Worm (Caenorhabditis elegans) whole organism, L1 larva: Measurements from ENCODE around the gene age-1.

Source experiments
- C04F5.9 ChIP-seq: sonication (generic microtip); optimal IDR thresholded peaks from 2 replicates; lab custom pipeline; 2016; ENCODE audit warnings: missing genetic modification characterization, missing compliant biosample characterization
- C16A3.4 ChIP-seq: fragments of 150-350 bp; optimal IDR thresholded peaks from 2 replicates; lab custom pipeline; 2014; ENCODE audit warnings: missing biosample characterization, missing genetic modification characterization
- C34B4.2 ChIP-seq: sonication (generic microtip); optimal IDR thresholded peaks from 2 replicates; lab custom pipeline; 2017; ENCODE audit warnings: mild to moderate bottlenecking, missing genetic modification characterization, missing compliant biosample characterization
- F16B12.6 ChIP-seq: fragments of 150-350 bp; optimal IDR thresholded peaks from 2 replicates; lab custom pipeline; 2014; ENCODE audit warnings: missing biosample characterization, missing genetic modification characterization
- Y116A8C.19 ChIP-seq: sonication (generic microtip); optimal IDR thresholded peaks from 2 replicates; lab custom pipeline; 2016; ENCODE audit warnings: missing compliant biosample characterization, missing genetic modification characterization, borderline replicate concordance
- ama-1 ChIP-seq: fragments of 150-350 bp; optimal IDR thresholded peaks from 2 replicates; lab custom pipeline; 2014
- blmp-1 ChIP-seq: fragments of 150-350 bp; optimal IDR thresholded peaks from 2 replicates; lab custom pipeline; 2014; ENCODE audit warnings: missing biosample characterization, missing genetic modification characterization
- ceh-82 ChIP-seq, 3 experiments: fragments of 150-350 bp in 1 of 3; sonication (generic microtip) in 2 of 3; optimal IDR thresholded peaks; 2 replicates each; lab custom pipeline; 2014 to 2017; ENCODE audit warnings: missing biosample characterization in 3 of 3, missing genetic modification characterization in 3 of 3
- ceh-88 ChIP-seq: fragments of 200-800 bp; sonication (Bioruptor generic); IDR thresholded peaks from 2 replicates; pipeline ENCODE4 v1.3.6; 2022; ENCODE audit warnings: missing genetic modification characterization, missing compliant biosample characterization
- ceh-90 ChIP-seq: sonication (generic microtip); optimal IDR thresholded peaks from 2 replicates; lab custom pipeline; 2016; ENCODE audit warnings: missing genetic modification characterization, missing compliant biosample characterization
- ces-1 ChIP-seq: fragments of 150-350 bp; optimal IDR thresholded peaks from 2 replicates; lab custom pipeline; 2014; ENCODE audit warnings: missing biosample characterization, missing genetic modification reagents, missing genetic modification characterization
- dsc-1 ChIP-seq: sonication (generic microtip); optimal IDR thresholded peaks from 2 replicates; lab custom pipeline; 2016; ENCODE audit warnings: mild to moderate bottlenecking, missing genetic modification characterization, missing compliant biosample characterization
- egl-27 ChIP-seq, 2 experiments: fragments of 150-350 bp in 1 of 2; sonication (generic microtip); optimal IDR thresholded peaks; 3 replicates each; lab custom pipeline; 2017 to 2018; ENCODE audit warnings: missing biosample characterization in 2 of 2, missing genetic modification characterization in 2 of 2, missing genetic modification reagents in 2 of 2
- elt-3 ChIP-seq, 6 experiments: fragments of 150-350 bp in 1 of 6; sonication (generic microtip); optimal IDR thresholded peaks; 2 replicates each; lab custom pipeline; 2017 to 2018; ENCODE audit warnings: missing biosample characterization in 6 of 6, missing genetic modification characterization in 6 of 6, inconsistent platforms in 1 of 6
- fkh-8 ChIP-seq: sonication (generic microtip); optimal IDR thresholded peaks from 2 replicates; lab custom pipeline; 2016; ENCODE audit warnings: mild to moderate bottlenecking, missing genetic modification characterization, missing compliant biosample characterization
- fos-1 ChIP-seq: fragments of 150-350 bp; optimal IDR thresholded peaks from 2 replicates; lab custom pipeline; 2014; ENCODE audit warnings: missing biosample characterization, missing genetic modification characterization
- hlh-17 ChIP-seq: fragments of 200-800 bp; sonication (Bioruptor generic); optimal IDR thresholded peaks from 2 replicates; lab custom pipeline; 2018; ENCODE audit warnings: missing genetic modification characterization, mild to moderate bottlenecking, missing compliant biosample characterization, moderate library complexity, borderline replicate concordance
- hlh-4 ChIP-seq: sonication (generic microtip); optimal IDR thresholded peaks from 2 replicates; lab custom pipeline; 2016; ENCODE audit warnings: mild to moderate bottlenecking, missing genetic modification characterization, missing compliant biosample characterization
- isw-1 ChIP-seq: fragments of 200-800 bp; sonication (Bioruptor generic); IDR thresholded peaks from 2 replicates; pipeline ENCODE4 v1.3.6; 2022; ENCODE audit warnings: missing genetic modification characterization, missing compliant biosample characterization
- jun-1 ChIP-seq: fragments of 150-350 bp; optimal IDR thresholded peaks from 2 replicates; lab custom pipeline; 2014; ENCODE audit warnings: missing biosample characterization, missing genetic modification reagents, missing genetic modification characterization
- lin-13 ChIP-seq: fragments of 150-350 bp; optimal IDR thresholded peaks from 2 replicates; lab custom pipeline; 2014; ENCODE audit warnings: missing biosample characterization, missing genetic modification reagents, missing genetic modification characterization
- lin-15B ChIP-seq: fragments of 150-350 bp; sonication (generic microtip); optimal IDR thresholded peaks from 3 replicates; lab custom pipeline; 2014; ENCODE audit warnings: missing biosample characterization, missing genetic modification characterization
- lin-35 ChIP-seq, 2 experiments: fragments of 150-350 bp; optimal IDR thresholded peaks; 2 replicates each; lab custom pipeline; 2014; ENCODE audit warnings: missing biosample characterization in 2 of 2, missing genetic modification characterization in 2 of 2, missing genetic modification reagents in 2 of 2
- lsy-2 ChIP-seq, 2 experiments: fragments of 150-350 bp; optimal IDR thresholded peaks; 2 replicates each; lab custom pipeline; 2014; ENCODE audit warnings: missing biosample characterization in 2 of 2, missing genetic modification characterization in 2 of 2
- mab-9 ChIP-seq: fragments of 200-800 bp; sonication (Bioruptor generic); IDR thresholded peaks from 2 replicates; pipeline ENCODE4 v1.3.6; 2022; ENCODE audit warnings: missing genetic modification reagents, missing genetic modification characterization, missing compliant biosample characterization
- mdl-1 ChIP-seq, 2 experiments: fragments of 150-350 bp; optimal IDR thresholded peaks; 2 replicates each; lab custom pipeline; 2014 to 2017; ENCODE audit warnings: missing biosample characterization in 2 of 2, missing genetic modification characterization in 2 of 2, inconsistent platforms in 1 of 2
- mef-2 ChIP-seq: fragments of 150-350 bp; optimal IDR thresholded peaks from 2 replicates; lab custom pipeline; 2014; ENCODE audit warnings: missing biosample characterization, missing genetic modification characterization
- nhr-11 ChIP-seq: fragments of 150-350 bp; optimal IDR thresholded peaks from 2 replicates; lab custom pipeline; 2014; ENCODE audit warnings: missing biosample characterization, missing genetic modification characterization
- nhr-12 ChIP-seq: sonication (generic microtip); optimal IDR thresholded peaks from 2 replicates; lab custom pipeline; 2017; ENCODE audit warnings: missing biosample characterization, missing genetic modification characterization
- nhr-19 ChIP-seq: fragments of 200-800 bp; sonication (Bioruptor generic); conservative IDR thresholded peaks from 2 replicates; pipeline ENCODE4 v1.3.6; 2022; ENCODE audit warnings: missing genetic modification characterization, missing compliant biosample characterization
- nhr-20 ChIP-seq: sonication (generic microtip); optimal IDR thresholded peaks from 2 replicates; lab custom pipeline; 2016; ENCODE audit warnings: mild to moderate bottlenecking, missing genetic modification characterization, missing compliant biosample characterization
- nhr-237 ChIP-seq: fragments of 150-350 bp; optimal IDR thresholded peaks from 2 replicates; lab custom pipeline; 2014; ENCODE audit warnings: missing biosample characterization, missing genetic modification characterization
- nhr-47 ChIP-seq: sonication (generic microtip); optimal IDR thresholded peaks from 2 replicates; lab custom pipeline; 2016; ENCODE audit warnings: mild to moderate bottlenecking, missing genetic modification characterization, moderate library complexity, missing compliant biosample characterization
- nhr-76 ChIP-seq: sonication (generic microtip); optimal IDR thresholded peaks from 2 replicates; lab custom pipeline; 2017; ENCODE audit warnings: missing biosample characterization, missing genetic modification characterization
- nhr-77 ChIP-seq: fragments of 150-350 bp; optimal IDR thresholded peaks from 2 replicates; lab custom pipeline; 2014; ENCODE audit warnings: missing biosample characterization, missing genetic modification characterization
- nhr-90 ChIP-seq: sonication (generic microtip); optimal IDR thresholded peaks from 2 replicates; lab custom pipeline; 2016; ENCODE audit warnings: mild to moderate bottlenecking, missing genetic modification characterization, missing compliant biosample characterization; ENCODE audit not compliant: poor library complexity
- pag-3 ChIP-seq: sonication (generic microtip); optimal IDR thresholded peaks from 2 replicates; lab custom pipeline; 2017; ENCODE audit warnings: missing genetic modification characterization, mild to moderate bottlenecking, missing compliant biosample characterization, antibody characterized with exemption, borderline replicate concordance; ENCODE audit not compliant: insufficient read depth
- pqm-1 ChIP-seq: sonication (generic microtip); optimal IDR thresholded peaks from 3 replicates; lab custom pipeline; 2017; ENCODE audit warnings: missing biosample characterization, missing genetic modification characterization
- rnt-1 ChIP-seq: sonication (generic microtip); optimal IDR thresholded peaks from 2 replicates; lab custom pipeline; 2016; ENCODE audit warnings: mild to moderate bottlenecking, missing genetic modification characterization, moderate library complexity, missing compliant biosample characterization
- skn-1 ChIP-seq: fragments of 150-350 bp; optimal IDR thresholded peaks from 2 replicates; lab custom pipeline; 2014; ENCODE audit warnings: missing biosample characterization, missing genetic modification characterization
- snpc-4 ChIP-seq: fragments of 150-350 bp; optimal IDR thresholded peaks from 2 replicates; lab custom pipeline; 2014; ENCODE audit warnings: missing biosample characterization, missing genetic modification characterization
- sox-4 ChIP-seq: sonication (generic microtip); optimal IDR thresholded peaks from 2 replicates; lab custom pipeline; 2016; ENCODE audit warnings: missing genetic modification characterization, missing compliant biosample characterization
- sptf-1 ChIP-seq: fragments of 150-350 bp; optimal IDR thresholded peaks from 2 replicates; lab custom pipeline; 2014; ENCODE audit warnings: missing biosample characterization, missing genetic modification characterization
- sup-37 ChIP-seq: fragments of 200-800 bp; sonication (Bioruptor generic); optimal IDR thresholded peaks from 2 replicates; lab custom pipeline; 2018; ENCODE audit warnings: mild to moderate bottlenecking, missing genetic modification characterization, missing compliant biosample characterization
- swsn-7 ChIP-seq: sonication (generic microtip); optimal IDR thresholded peaks from 2 replicates; lab custom pipeline; 2016; ENCODE audit warnings: missing genetic modification characterization, missing compliant biosample characterization
- tbx-2 ChIP-seq: sonication (generic microtip); optimal IDR thresholded peaks from 2 replicates; lab custom pipeline; 2016; ENCODE audit warnings: missing genetic modification characterization, missing compliant biosample characterization
- unc-130 ChIP-seq: fragments of 150-350 bp; optimal IDR thresholded peaks from 2 replicates; lab custom pipeline; 2017; ENCODE audit warnings: missing biosample characterization, missing genetic modification characterization, inconsistent platforms
- unc-62 ChIP-seq: fragments of 150-350 bp; optimal IDR thresholded peaks from 2 replicates; lab custom pipeline; 2014; ENCODE audit warnings: missing biosample characterization, missing genetic modification reagents, missing genetic modification characterization
- unc-86 ChIP-seq: sonication (generic microtip); optimal IDR thresholded peaks from 2 replicates; lab custom pipeline; 2016; ENCODE audit warnings: missing genetic modification characterization, missing compliant biosample characterization
- xbp-1 ChIP-seq: sonication (generic microtip); optimal IDR thresholded peaks from 2 replicates; lab custom pipeline; 2016; ENCODE audit warnings: missing genetic modification characterization, missing compliant biosample characterization
- ztf-11 ChIP-seq, 2 experiments: sonication (generic microtip); optimal IDR thresholded peaks; 2 replicates each; lab custom pipeline; 2016 to 2017; ENCODE audit warnings: missing genetic modification characterization in 2 of 2, missing biosample characterization in 1 of 2, missing compliant biosample characterization in 1 of 2
- ztf-4 ChIP-seq: fragments of 150-350 bp; optimal IDR thresholded peaks from 2 replicates; lab custom pipeline; 2014; ENCODE audit warnings: missing biosample characterization, missing genetic modification characterization

The age-1 gene

DNA sequence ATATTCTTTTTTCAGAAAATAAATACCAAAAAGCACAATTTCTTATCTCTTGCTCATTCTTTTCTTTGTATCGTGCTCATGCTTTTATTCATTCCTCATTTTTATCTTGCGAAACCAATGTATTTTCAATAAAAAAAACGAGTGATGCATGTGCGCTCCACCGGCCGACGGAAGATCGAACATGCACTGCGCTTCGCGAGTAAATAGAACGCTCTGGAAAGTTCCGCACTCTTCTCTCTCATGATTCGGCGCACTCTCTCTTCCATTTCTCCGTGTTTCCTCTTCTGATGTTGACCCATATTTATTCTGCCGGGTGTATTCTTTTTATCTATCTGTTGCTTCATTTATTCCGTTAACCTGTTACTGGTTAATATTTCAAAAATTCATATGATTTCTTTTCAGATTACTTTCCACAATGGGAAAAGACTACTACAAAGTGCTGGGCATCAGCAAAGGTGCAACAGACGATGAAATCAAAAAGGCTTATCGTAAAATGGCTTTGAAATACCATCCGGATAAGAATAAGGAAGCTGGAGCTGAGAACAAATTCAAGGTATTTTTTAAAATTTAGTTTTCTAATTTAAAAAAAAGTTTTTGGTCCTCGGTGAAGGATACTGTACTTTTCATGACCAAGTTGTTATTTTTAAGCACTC is 18.6 kb upstream of the age-1 start, which contains the start of gene dnj-13:
Gene dnj-13 (plus strand): TSS at position 403 of the 653 bp plus-strand sequence.
- TF ChIP-seq nhr-19 = peak; percentile 97
- TF ChIP-seq blmp-1 (tag; lab: Kevin White, UChicago) = peak; percentile 87
- no peak for TF ChIP-seq pag-3 (tag; lab: Kevin White, UChicago)
- TF ChIP-seq pqm-1 (tag; lab: Kevin White, UChicago) = no peak
- TF ChIP-seq jun-1 (tag; lab: Kevin White, UChicago) = peak; percentile 94
- TF ChIP-seq mef-2 (tag; lab: Kevin White, UChicago) = peak; percentile 40
- no peak for TF ChIP-seq nhr-12
- TF ChIP-seq nhr-20 (tag; lab: Kevin White, UChicago) = peak; percentile 99
- TF ChIP-seq fos-1 (tag; lab: Kevin White, UChicago) = peak; percentile 85
- peak; percentile 96 for TF ChIP-seq mab-9 (GFP tag; lab: Robert Waterston, UW)
- peak; percentile 86 for TF ChIP-seq C04F5.9 (tag; lab: Kevin White, UChicago)
- TF ChIP-seq ceh-90 (tag; lab: Kevin White, UChicago) = peak; percentile 30
- TF ChIP-seq ztf-4 (tag; lab: Kevin White, UChicago) = peak; percentile 95
- TF ChIP-seq egl-27 (tag; optimal IDR thresholded peaks at IDR 0.05; lab: Kevin White, UChicago) = no peak
- peak; percentile 64 for TF ChIP-seq nhr-76 (tag; lab: Kevin White, UChicago)
- peak; percentile 99 for TF ChIP-seq dsc-1
- TF ChIP-seq sup-37 (GFP tag; lab: Kevin White, UChicago) = peak; percentile 87
- peak; percentile 92 to 97 (median 94) for TF ChIP-seq ceh-82 (tag; optimal IDR thresholded peaks at IDR 0.05; lab: Kevin White, UChicago)
- peak; percentile 84 for TF ChIP-seq lin-15B (tag; lab: Kevin White, UChicago)
- TF ChIP-seq fkh-8 (tag; lab: Kevin White, UChicago) = peak; percentile 99
- TF ChIP-seq Y116A8C.19 (tag; lab: Kevin White, UChicago) = no peak
- peak; percentile 83 for TF ChIP-seq sox-4 (tag; lab: Kevin White, UChicago)
- TF ChIP-seq skn-1 = peak; percentile 93
- no peak for TF ChIP-seq ces-1
- TF ChIP-seq isw-1 (GFP tag; lab: Robert Waterston, UW) = peak; percentile 95
- TF ChIP-seq mdl-1 (tag; optimal IDR thresholded peaks at IDR 0.05; lab: Kevin White, UChicago) = peak in 1 of 2 experiments; percentile 92
- peak; percentile 96 for TF ChIP-seq xbp-1 (tag; lab: Kevin White, UChicago)
- TF ChIP-seq nhr-47 (tag; lab: Kevin White, UChicago) = peak; percentile 98
- TF ChIP-seq hlh-4 (tag; lab: Kevin White, UChicago) = no peak
- peak; percentile 93 for TF ChIP-seq lin-13
- peak in 1 of 2 experiments; percentile 88 for TF ChIP-seq ztf-11 (tag; optimal IDR thresholded peaks at IDR 0.05; lab: Kevin White, UChicago)
- TF ChIP-seq ceh-88 (GFP tag; lab: Robert Waterston, UW) = peak; percentile 92
- peak; percentile 81 for TF ChIP-seq unc-130 (tag; lab: Kevin White, UChicago)
- TF ChIP-seq C16A3.4 (tag; lab: Kevin White, UChicago) = peak; percentile 91
- peak; percentile 99 for TF ChIP-seq swsn-7 (tag; lab: Kevin White, UChicago)
- no peak for TF ChIP-seq hlh-17
- TF ChIP-seq unc-62 (GFP tag; lab: Kevin White, UChicago) = no peak
- peak; percentile 95 for TF ChIP-seq tbx-2 (tag; lab: Kevin White, UChicago)
- TF ChIP-seq F16B12.6 (tag; lab: Kevin White, UChicago) = peak; percentile 27
- TF ChIP-seq elt-3 (tag; optimal IDR thresholded peaks at IDR 0.05; lab: Kevin White, UChicago) = peak in 3 of 6 experiments; percentile 79 to 93 (median 85)
- TF ChIP-seq nhr-237 (tag; lab: Kevin White, UChicago) = peak; percentile 92
- TF ChIP-seq ama-1 (lab: Kevin White, UChicago) = peak; percentile 0
- TF ChIP-seq nhr-11 (tag; lab: Kevin White, UChicago) = peak; percentile 78
- TF ChIP-seq sptf-1 (tag; lab: Kevin White, UChicago) = no peak
- peak; percentile 85 to 89 for TF ChIP-seq lin-35 (GFP tag; optimal IDR thresholded peaks at IDR 0.05; lab: Kevin White, UChicago)
- TF ChIP-seq nhr-90 (tag; lab: Kevin White, UChicago) = peak; percentile 98
- peak; percentile 50 for TF ChIP-seq C34B4.2 (tag; lab: Kevin White, UChicago)
- TF ChIP-seq lsy-2 (tag; optimal IDR thresholded peaks at IDR 0.05; lab: Kevin White, UChicago) = peak; percentile 91
- peak; percentile 88 for TF ChIP-seq rnt-1 (tag; lab: Kevin White, UChicago)
- TF ChIP-seq nhr-77 (tag; lab: Kevin White, UChicago) = peak; percentile 91
- TF ChIP-seq snpc-4 (tag; lab: Kevin White, UChicago) = peak; percentile 80
- TF ChIP-seq unc-86 = peak; percentile 95
